Worm (Caenorhabditis elegans) whole organism, young adult: Measurements from ENCODE around the gene C25A8.2.

Experiments
- B0035.1 ChIP-seq: sonication (generic microtip); optimal IDR thresholded peaks from 2 replicates; lab custom pipeline; 2016; ENCODE audit warnings: missing genetic modification characterization, mild to moderate bottlenecking, missing compliant biosample characterization, missing genotype, missing genetic modification reagents
- B0261.1 ChIP-seq: sonication (generic microtip); optimal IDR thresholded peaks from 2 replicates; lab custom pipeline; 2016; ENCODE audit warnings: mild to moderate bottlenecking, missing genetic modification characterization, moderate library complexity, missing compliant biosample characterization
- B0336.3 ChIP-seq: fragments of 200-800 bp; sonication (Bioruptor generic); IDR thresholded peaks from 2 replicates; pipeline ENCODE4 v1.3.6; 2022; ENCODE audit warnings: missing genetic modification characterization, missing compliant biosample characterization
- F37B4.10 ChIP-seq: fragments of 200-800 bp; sonication (Bioruptor generic); IDR thresholded peaks from 2 replicates; pipeline ENCODE4 v1.3.6; 2022; ENCODE audit warnings: missing genetic modification characterization, missing compliant biosample characterization
- akir-1 ChIP-seq: fragments of 200-800 bp; sonication (Bioruptor generic); optimal IDR thresholded peaks from 2 replicates; lab custom pipeline; 2018; ENCODE audit warnings: mild to moderate bottlenecking, missing genetic modification characterization, moderate library complexity, missing compliant biosample characterization
- dpl-1 ChIP-seq: fragments of 150-350 bp; optimal IDR thresholded peaks from 2 replicates; lab custom pipeline; 2014; ENCODE audit warnings: missing biosample characterization, missing genetic modification reagents, missing genetic modification characterization
- lsy-27 ChIP-seq: sonication (generic microtip); optimal IDR thresholded peaks from 2 replicates; lab custom pipeline; 2017; ENCODE audit warnings: missing genetic modification characterization, mild to moderate bottlenecking, missing compliant biosample characterization, antibody characterized with exemption, missing genotype, borderline replicate concordance; ENCODE audit not compliant: insufficient read depth
- nhr-80 ChIP-seq: sonication (generic microtip); optimal IDR thresholded peaks from 2 replicates; lab custom pipeline; 2016; ENCODE audit warnings: missing genetic modification characterization, missing compliant biosample characterization
- pha-4 ChIP-seq: fragments of 150-350 bp; sonication (generic microtip); optimal IDR thresholded peaks from 2 replicates; lab custom pipeline; 2014; ENCODE audit warnings: missing biosample characterization, missing genetic modification reagents, missing genetic modification characterization
- snpc-4 ChIP-seq, 5 experiments: fragments of 150-350 bp in 1 of 5; sonication (generic microtip) in 4 of 5; optimal IDR thresholded peaks; 2 replicates each; lab custom pipeline; 2014 to 2018; ENCODE audit warnings: missing genetic modification characterization in 5 of 5, missing biosample characterization in 3 of 5, antibody characterized with exemption in 2 of 5, mild to moderate bottlenecking in 2 of 5, missing compliant biosample characterization in 2 of 5, missing genotype in 2 of 5, moderate library complexity in 2 of 5, missing genetic modification reagents in 1 of 5
- somi-1 ChIP-seq: fragments of 200-800 bp; sonication (Bioruptor generic); optimal IDR thresholded peaks from 2 replicates; lab custom pipeline; 2018; ENCODE audit warnings: mild to moderate bottlenecking, missing genetic modification characterization, missing compliant biosample characterization
- tlf-1 ChIP-seq: fragments of 200-800 bp; sonication (Bioruptor generic); optimal IDR thresholded peaks from 2 replicates; lab custom pipeline; 2018; ENCODE audit warnings: mild to moderate bottlenecking, missing genetic modification characterization, missing compliant biosample characterization

DNA sequence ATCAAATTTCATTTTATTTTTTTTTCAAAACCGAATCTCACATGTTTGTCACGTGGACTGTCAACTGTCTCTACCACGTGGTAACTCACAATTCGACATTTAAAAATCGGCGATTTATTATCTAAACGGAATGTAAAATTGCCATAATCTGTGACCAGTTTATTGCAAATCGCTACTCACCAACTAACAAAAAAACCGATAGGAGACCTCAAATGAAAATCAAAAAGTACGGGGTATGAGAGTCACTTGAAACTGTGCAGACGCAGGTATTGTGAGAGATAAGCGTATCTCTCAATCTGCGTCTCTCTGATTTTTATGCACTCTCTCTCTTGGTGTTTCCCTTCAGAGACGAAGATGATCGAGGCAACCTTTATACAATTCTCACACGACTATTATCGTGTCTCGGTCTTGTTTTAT is 38.1 kb downstream of the C25A8.2 start:
- TF ChIP-seq pha-4 (no peak), somi-1 (no peak), akir-1 (GFP tag; lab: Kevin White, UChicago) (no peak), F37B4.10 (no peak), B0035.1 (tag; lab: Kevin White, UChicago) (no peak), snpc-4 (GFP tag; optimal IDR thresholded peaks at IDR 0.05; lab: Kevin White, UChicago) (no peak), snpc-4 (tag; optimal IDR thresholded peaks at IDR 0.05; lab: Kevin White, UChicago) (no peak), dpl-1 (GFP tag; lab: Kevin White, UChicago) (no peak), tlf-1 (GFP tag; lab: Kevin White, UChicago) (no peak), B0261.1 (tag; lab: Kevin White, UChicago) (no peak), nhr-80 (tag; lab: Kevin White, UChicago) (peak; percentile 84), B0336.3 (GFP tag; lab: Robert Waterston, UW) (peak; percentile 48; the same call in 1 of the 2 replicates), lsy-27 (tag; lab: Kevin White, UChicago) (no peak)
